Fruit fly (Drosophila melanogaster) whole organism: Measurements from ENCODE around the gene Ret.

Experiments
- CG8478 ChIP-seq: fragments of >200 bp; optimal IDR thresholded peaks from 2 replicates; lab custom pipeline; 2018; ENCODE audit warnings: inconsistent platforms
- Dll ChIP-seq: fragments of >200 bp; optimal IDR thresholded peaks from 2 replicates; lab custom pipeline; 2017
- pan ChIP-seq: fragments of >200 bp; optimal IDR thresholded peaks from 2 replicates; lab custom pipeline; 2017
- psq ChIP-seq: fragments of >200 bp; optimal IDR thresholded peaks from 2 replicates; lab custom pipeline; 2017
- usp ChIP-seq: fragments of >200 bp; optimal IDR thresholded peaks from 2 replicates; lab custom pipeline; 2017; ENCODE audit warnings: missing biosample characterization, missing genetic modification characterization, mixed read lengths

DNA sequence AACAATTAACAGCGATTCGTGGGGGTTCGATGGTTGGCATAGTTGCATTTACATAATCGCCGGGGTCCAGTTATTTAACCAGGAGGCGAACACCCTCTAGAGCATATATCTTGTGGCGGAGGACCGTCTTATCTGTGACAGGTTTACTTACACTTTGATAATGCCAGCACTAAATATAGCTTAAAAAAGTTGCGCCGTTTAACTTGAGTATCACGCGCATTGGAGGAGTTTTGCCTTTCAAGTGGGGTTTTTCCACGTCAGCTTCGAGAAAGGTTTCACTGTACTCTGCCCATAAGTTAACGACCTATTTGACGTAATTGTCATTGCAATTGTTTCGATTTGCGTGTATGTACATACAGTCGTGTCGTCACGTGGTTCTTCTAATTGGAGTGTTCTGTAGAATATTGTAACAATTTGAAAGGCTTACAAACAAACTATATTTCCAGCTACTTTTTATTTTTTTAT is 29.4 kb downstream of the Ret start:
- no peak for TF ChIP-seq psq (lab: Kevin White, UChicago)
- TF ChIP-seq pan: no peak
- no peak for TF ChIP-seq CG8478 (lab: Kevin White, UChicago)
- no peak for TF ChIP-seq usp (GFP tag; lab: Kevin White, UChicago)
- no peak for TF ChIP-seq Dll (lab: Kevin White, UChicago)
